Fruit fly (Drosophila melanogaster) whole organism, pupa: ENCODE data around the gene LIMK1.

ENCODE experiments used
- CG14655 ChIP-seq: fragments of 200-800 bp; sonication (Bioruptor generic); optimal IDR thresholded peaks from 3 replicates; lab custom pipeline; 2017; ENCODE audit warnings: mild to moderate bottlenecking, missing biosample characterization, missing genetic modification reagents, missing genetic modification characterization
- CG15710 ChIP-seq: fragments of 200-800 bp; sonication (Bioruptor generic); optimal IDR thresholded peaks from 2 replicates; lab custom pipeline; 2018; ENCODE audit warnings: missing biosample characterization, mild to moderate bottlenecking, missing genetic modification characterization, moderate library complexity
- CG4496 ChIP-seq: fragments of 200-800 bp; sonication (Bioruptor generic); IDR thresholded peaks from 3 replicates; pipeline ENCODE4 v1.3.6; 2022; ENCODE audit warnings: missing biosample characterization, missing genetic modification characterization
- CG9948 ChIP-seq: fragments of 200-800 bp; sonication (Bioruptor generic); optimal IDR thresholded peaks from 2 replicates; lab custom pipeline; 2018; ENCODE audit warnings: missing biosample characterization, mild to moderate bottlenecking, missing genetic modification characterization, moderate library complexity
- EcR ChIP-seq: fragments of 200-800 bp; sonication (Bioruptor generic); optimal IDR thresholded peaks from 3 replicates; lab custom pipeline; 2019; ENCODE audit warnings: missing biosample characterization, missing genetic modification characterization, mild to moderate bottlenecking, moderate library complexity, missing genetic modification reagents
- gl ChIP-seq: fragments of 200-800 bp; sonication (Bioruptor generic); optimal IDR thresholded peaks from 2 replicates; lab custom pipeline; 2018; ENCODE audit warnings: missing biosample characterization, mild to moderate bottlenecking, missing genetic modification characterization

DNA sequence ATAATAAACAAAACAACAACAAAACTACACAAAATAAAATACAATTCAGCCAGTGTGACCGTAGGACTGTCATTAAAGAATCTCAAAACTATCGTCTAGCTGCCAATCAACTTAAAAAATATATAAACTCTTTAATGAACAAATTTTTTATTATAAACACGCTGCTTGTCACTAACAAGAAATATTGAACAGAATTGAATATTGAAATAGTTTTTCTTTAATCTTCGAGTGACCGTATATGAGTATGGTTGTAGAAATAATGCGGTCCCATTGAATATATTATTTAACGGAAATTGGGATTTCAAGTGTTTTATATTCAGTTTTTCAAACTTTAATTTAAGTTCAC is at the start of gene LIMK1:
- TF ChIP-seq CG15710 (tag; lab: Kevin White, UChicago), result no peak
- TF ChIP-seq CG4496 (GFP tag; lab: Robert Waterston, UW), result no peak
- no peak for TF ChIP-seq EcR
- no peak for TF ChIP-seq CG9948 (tag; lab: Kevin White, UChicago)
- no peak for TF ChIP-seq gl (tag; lab: Kevin White, UChicago)
- no peak for TF ChIP-seq CG14655
